Worm (Caenorhabditis elegans) whole organism, early embryonic: ENCODE data around the gene C03F11.4.

Source experiments
- B0310.2 ChIP-seq: sonication (generic microtip); optimal IDR thresholded peaks from 2 replicates; lab custom pipeline; 2016; ENCODE audit warnings: mild to moderate bottlenecking, missing genetic modification characterization, missing compliant biosample characterization
- F13C5.2 ChIP-seq: sonication (generic microtip); optimal IDR thresholded peaks from 2 replicates; lab custom pipeline; 2017; ENCODE audit warnings: mild to moderate bottlenecking, missing genetic modification characterization, inconsistent platforms, missing compliant biosample characterization
- aly-1 ChIP-seq: sonication (generic microtip); optimal IDR thresholded peaks from 2 replicates; lab custom pipeline; 2016; ENCODE audit warnings: missing genetic modification characterization, missing compliant biosample characterization
- ama-1 ChIP-seq: fragments of 150-350 bp; optimal IDR thresholded peaks from 2 replicates; lab custom pipeline; 2014
- ceh-13 ChIP-seq: fragments of 200-800 bp; sonication (Bioruptor generic); optimal IDR thresholded peaks from 2 replicates; lab custom pipeline; 2018; ENCODE audit warnings: mild to moderate bottlenecking, missing genetic modification characterization, missing compliant biosample characterization
- ceh-36 ChIP-seq: sonication (generic microtip); optimal IDR thresholded peaks from 2 replicates; lab custom pipeline; 2016; ENCODE audit warnings: missing genetic modification characterization, inconsistent platforms, missing compliant biosample characterization
- ets-7 ChIP-seq: sonication (generic microtip); optimal IDR thresholded peaks from 2 replicates; lab custom pipeline; 2016; ENCODE audit warnings: missing genotype, missing genetic modification characterization, missing compliant biosample characterization
- flt-1 ChIP-seq: fragments of 200-800 bp; sonication (Bioruptor generic); IDR thresholded peaks from 2 replicates; pipeline ENCODE4 v1.3.6; 2022; ENCODE audit warnings: missing genetic modification characterization, missing compliant biosample characterization
- hmbx-1 ChIP-seq: sonication (generic microtip); optimal IDR thresholded peaks from 2 replicates; lab custom pipeline; 2016; ENCODE audit warnings: mild to moderate bottlenecking, missing genetic modification characterization, missing compliant biosample characterization
- hmg-4 ChIP-seq: fragments of 200-800 bp; sonication (Bioruptor generic); optimal IDR thresholded peaks from 2 replicates; lab custom pipeline; 2018; ENCODE audit warnings: mild to moderate bottlenecking, missing genetic modification characterization, missing compliant biosample characterization
- hnd-1 ChIP-seq: sonication (generic microtip); optimal IDR thresholded peaks from 2 replicates; lab custom pipeline; 2016; ENCODE audit warnings: missing genetic modification characterization, missing compliant biosample characterization
- pes-1 ChIP-seq: fragments of 200-800 bp; sonication (Bioruptor generic); IDR thresholded peaks from 2 replicates; pipeline ENCODE4 v1.3.6; 2022; ENCODE audit warnings: missing genetic modification reagents, missing genetic modification characterization, missing compliant biosample characterization
- scrt-1 ChIP-seq: fragments of 200-800 bp; sonication (Bioruptor generic); IDR thresholded peaks from 2 replicates; pipeline ENCODE4 v1.3.6; 2022; ENCODE audit warnings: missing genetic modification characterization, missing compliant biosample characterization
- sea-1 ChIP-seq: fragments of 200-800 bp; sonication (Bioruptor generic); conservative IDR thresholded peaks from 2 replicates; pipeline ENCODE4 v1.3.6; 2022; ENCODE audit warnings: missing genetic modification characterization, missing compliant biosample characterization
- tbx-11 ChIP-seq: fragments of 200-800 bp; sonication (Bioruptor generic); IDR thresholded peaks from 2 replicates; pipeline ENCODE4 v1.3.6; 2022; ENCODE audit warnings: missing genetic modification characterization, missing compliant biosample characterization
- tbx-37 ChIP-seq: fragments of 200-800 bp; sonication (Bioruptor generic); conservative IDR thresholded peaks from 2 replicates; pipeline ENCODE4 v1.3.6; 2022; ENCODE audit warnings: missing genetic modification reagents, missing genetic modification characterization, missing compliant biosample characterization
- tra-4 ChIP-seq: sonication (generic microtip); optimal IDR thresholded peaks from 2 replicates; lab custom pipeline; 2017; ENCODE audit warnings: missing genetic modification characterization, missing compliant biosample characterization

C03F11.4 gene

DNA sequence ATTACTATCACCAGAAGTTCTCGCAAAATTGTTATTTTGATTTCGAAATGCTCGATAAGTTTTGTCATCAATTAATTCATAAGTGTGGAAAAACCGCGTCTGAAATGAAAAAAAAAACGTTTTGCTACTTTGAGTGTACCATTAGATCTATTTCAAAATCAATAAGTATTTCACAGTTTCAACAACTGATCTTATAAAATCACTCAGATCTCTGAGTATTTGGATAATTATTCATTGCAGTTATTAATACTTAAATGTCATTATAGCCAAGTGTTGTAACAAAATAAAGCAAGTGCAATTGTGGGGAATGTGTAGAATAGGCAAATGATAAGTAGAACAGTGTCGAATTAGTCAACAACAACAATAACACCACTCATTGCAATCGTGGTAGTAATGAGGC lies at the start of gene C03F11.4:
TSS of gene C03F11.4 (minus strand) at position 101 of the 400 bp plus-strand sequence.
- TF ChIP-seq pes-1 (GFP tag; lab: Robert Waterston, UW) (no peak), tra-4 (no peak), flt-1 (GFP tag; lab: Robert Waterston, UW) (no peak), B0310.2 (tag; lab: Kevin White, UChicago) (no peak), hmbx-1 (tag; lab: Kevin White, UChicago) (no peak), hmg-4 (GFP tag; lab: Kevin White, UChicago) (no peak), sea-1 (GFP tag; lab: Robert Waterston, UW) (no peak), tbx-11 (GFP tag; lab: Robert Waterston, UW) (no peak), hnd-1 (tag; lab: Kevin White, UChicago) (no peak), scrt-1 (GFP tag; lab: Robert Waterston, UW) (no peak), tbx-37 (GFP tag; lab: Robert Waterston, UW) (no peak), ama-1 (lab: Kevin White, UChicago) (no peak), ceh-36 (tag; lab: Kevin White, UChicago) (no peak)

- TF ChIP-seq pes-1 (GFP tag; lab: Robert Waterston, UW) = no peak
These were observed 48.9 kb upstream of the C03F11.4 start for ce11 chrX:5455107-5455506.

DNA sequence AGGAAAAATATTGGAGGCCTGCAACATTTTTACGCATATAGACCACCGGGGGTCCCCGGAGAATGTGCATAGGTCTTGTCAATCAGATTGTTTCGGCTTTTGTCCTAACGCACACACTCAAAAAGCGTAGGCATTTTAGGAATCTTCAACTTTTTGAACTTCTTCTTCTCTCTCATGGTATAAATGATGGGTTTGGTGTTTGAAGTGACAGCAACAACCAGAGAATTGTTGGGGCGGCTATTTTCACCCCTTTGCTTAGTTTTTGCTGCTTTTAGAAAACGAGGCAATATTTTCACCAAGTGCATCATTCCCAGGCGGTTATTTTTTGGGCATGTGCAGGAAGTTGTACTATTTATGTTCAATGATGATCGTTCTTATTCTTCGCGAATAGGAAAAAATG lies 45.5 kb upstream of the C03F11.4 start:
- no peak for TF ChIP-seq tra-4
- TF ChIP-seq hmbx-1 (tag; lab: Kevin White, UChicago) = no peak
- no peak for TF ChIP-seq ceh-36 (tag; lab: Kevin White, UChicago)
- TF ChIP-seq ama-1 (lab: Kevin White, UChicago) = no peak
- TF ChIP-seq tbx-37 (GFP tag; lab: Robert Waterston, UW) = no peak
- TF ChIP-seq ceh-13 = no peak
- TF ChIP-seq ets-7 = no peak
- no peak for TF ChIP-seq B0310.2 (tag; lab: Kevin White, UChicago)
- TF ChIP-seq hnd-1 (tag; lab: Kevin White, UChicago) = no peak
- no peak for TF ChIP-seq scrt-1 (GFP tag; lab: Robert Waterston, UW)
- no peak for TF ChIP-seq tbx-11 (GFP tag; lab: Robert Waterston, UW)
- no peak for TF ChIP-seq pes-1 (GFP tag; lab: Robert Waterston, UW)
- TF ChIP-seq aly-1 = no peak
- TF ChIP-seq flt-1 (GFP tag; lab: Robert Waterston, UW) = no peak
- TF ChIP-seq sea-1 (GFP tag; lab: Robert Waterston, UW) = no peak

DNA sequence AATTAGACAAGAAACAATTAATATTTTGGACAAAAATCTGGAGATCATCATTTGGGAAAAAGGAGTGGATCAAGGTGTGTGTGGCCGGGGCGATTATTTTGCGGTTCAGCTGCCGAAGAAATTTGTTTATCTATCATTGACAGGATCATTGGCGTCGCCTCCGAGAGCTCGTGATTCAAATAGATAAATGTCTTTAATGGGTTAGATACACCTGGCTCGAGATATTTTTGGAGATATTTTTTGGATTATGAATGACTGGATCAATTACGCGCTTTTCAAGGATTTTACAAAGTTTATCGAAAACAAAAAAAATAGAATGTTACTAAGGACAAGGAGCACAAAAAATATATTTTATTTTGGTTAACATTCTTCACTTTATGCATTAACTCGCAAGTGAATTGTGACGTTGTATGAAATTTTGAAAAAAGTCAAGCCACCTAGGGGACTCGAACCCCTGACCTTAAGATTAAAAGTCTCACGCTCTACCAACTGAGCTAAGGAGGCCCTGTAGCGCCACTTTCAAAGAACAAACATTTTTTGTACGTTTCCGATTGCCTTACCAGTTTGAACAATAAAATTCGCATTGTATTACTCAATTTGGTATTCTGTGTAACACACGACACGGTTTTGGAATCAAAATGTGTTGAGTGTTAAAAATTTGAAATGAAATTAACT lies 44.7 kb upstream of the C03F11.4 start, which contains the start of gene C25F6.6:
TSS of gene C25F6.6 (minus strand) at position 51 of the 675 bp plus-strand sequence.
- TF ChIP-seq ceh-13 (no peak), tbx-37 (GFP tag; lab: Robert Waterston, UW) (no peak)

DNA sequence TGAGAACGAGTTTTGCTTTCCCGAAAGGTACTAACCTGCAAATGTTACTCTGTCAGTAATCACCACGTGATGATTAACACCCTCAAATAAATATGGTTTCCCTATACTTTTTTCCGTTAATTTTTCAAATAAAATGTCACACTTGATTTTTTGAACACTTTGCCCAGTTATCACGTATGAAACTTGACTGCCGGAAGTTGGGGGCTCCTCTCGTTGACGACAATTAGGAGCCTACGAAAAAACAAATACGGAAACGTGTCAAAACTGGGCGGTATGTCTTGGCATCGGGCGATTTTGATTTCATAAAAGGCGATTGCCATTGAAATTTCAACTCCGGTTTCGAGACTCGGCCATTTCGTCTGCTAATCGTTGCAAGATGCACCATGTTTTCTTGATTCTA lies 41.7 kb upstream of the C03F11.4 start, which contains the start of gene C25F6.8:
TSS of gene C25F6.8 (plus strand) at position 301 of the 400 bp plus-strand sequence.
- TF ChIP-seq hmg-4 (GFP tag; lab: Kevin White, UChicago) = no peak
- TF ChIP-seq ceh-36 (tag; lab: Kevin White, UChicago) = no peak
- TF ChIP-seq tra-4 = no peak
- TF ChIP-seq sea-1 (GFP tag; lab: Robert Waterston, UW) = no peak
- TF ChIP-seq ceh-13 = no peak
- no peak for TF ChIP-seq tbx-11 (GFP tag; lab: Robert Waterston, UW)

ce11 chrX:5447381-5447780 lies 41.1 kb upstream of the C03F11.4 start:
- TF ChIP-seq hmbx-1 (tag; lab: Kevin White, UChicago) (no peak), flt-1 (GFP tag; lab: Robert Waterston, UW) (no peak), aly-1 (no peak), hmg-4 (GFP tag; lab: Kevin White, UChicago) (no peak), ama-1 (lab: Kevin White, UChicago) (no peak), B0310.2 (tag; lab: Kevin White, UChicago) (no peak), sea-1 (GFP tag; lab: Robert Waterston, UW) (no peak), scrt-1 (GFP tag; lab: Robert Waterston, UW) (no peak), tbx-11 (GFP tag; lab: Robert Waterston, UW) (no peak), F13C5.2 (tag; lab: Kevin White, UChicago) (no peak), tbx-37 (GFP tag; lab: Robert Waterston, UW) (no peak), ceh-36 (tag; lab: Kevin White, UChicago) (no peak)

DNA sequence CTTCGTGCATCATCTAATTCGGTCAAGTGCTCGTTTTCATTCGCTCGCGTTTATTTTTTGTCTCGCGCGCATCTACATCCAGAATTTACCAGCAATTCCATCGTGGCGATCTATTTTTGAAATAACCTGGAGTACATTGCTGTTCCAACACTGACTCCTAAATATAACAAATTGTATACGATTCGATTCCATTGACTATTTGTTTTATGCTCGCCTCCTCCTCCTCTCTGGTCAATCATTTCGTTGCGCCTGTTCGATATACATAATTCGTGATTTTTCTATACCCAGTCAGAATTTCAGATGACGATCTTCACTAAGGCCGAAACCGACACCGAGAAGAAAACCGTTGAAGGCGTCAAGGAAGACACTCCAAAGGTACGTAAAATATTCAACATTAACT lies 38.6 kb upstream of the C03F11.4 start, which contains the start of gene itm-2:
TSS of gene itm-2 (plus strand) at position 301 of the 400 bp plus-strand sequence.
- TF ChIP-seq ceh-36 (tag; lab: Kevin White, UChicago) = no peak
- no peak for TF ChIP-seq hnd-1 (tag; lab: Kevin White, UChicago)
- TF ChIP-seq aly-1 = no peak
- no peak for TF ChIP-seq ets-7
- TF ChIP-seq hmg-4 (GFP tag; lab: Kevin White, UChicago) = no peak
- TF ChIP-seq sea-1 (GFP tag; lab: Robert Waterston, UW) = no peak
- no peak for TF ChIP-seq F13C5.2 (tag; lab: Kevin White, UChicago)
- TF ChIP-seq pes-1 (GFP tag; lab: Robert Waterston, UW) = no peak
- TF ChIP-seq hmbx-1 (tag; lab: Kevin White, UChicago) = no peak
- no peak for TF ChIP-seq tbx-11 (GFP tag; lab: Robert Waterston, UW)
- TF ChIP-seq tbx-37 (GFP tag; lab: Robert Waterston, UW) = no peak
- TF ChIP-seq flt-1 (GFP tag; lab: Robert Waterston, UW) = no peak
- no peak for TF ChIP-seq B0310.2 (tag; lab: Kevin White, UChicago)
- TF ChIP-seq scrt-1 (GFP tag; lab: Robert Waterston, UW) = no peak
- TF ChIP-seq tra-4 = no peak
- TF ChIP-seq ceh-13 = no peak
